Worm (Caenorhabditis elegans): ENCODE data around the gene T14G8.3.
A peak's percentile ranks its signal among the peaks of the same experiment; 100 is the strongest.

T14G8.3 gene

DNA sequence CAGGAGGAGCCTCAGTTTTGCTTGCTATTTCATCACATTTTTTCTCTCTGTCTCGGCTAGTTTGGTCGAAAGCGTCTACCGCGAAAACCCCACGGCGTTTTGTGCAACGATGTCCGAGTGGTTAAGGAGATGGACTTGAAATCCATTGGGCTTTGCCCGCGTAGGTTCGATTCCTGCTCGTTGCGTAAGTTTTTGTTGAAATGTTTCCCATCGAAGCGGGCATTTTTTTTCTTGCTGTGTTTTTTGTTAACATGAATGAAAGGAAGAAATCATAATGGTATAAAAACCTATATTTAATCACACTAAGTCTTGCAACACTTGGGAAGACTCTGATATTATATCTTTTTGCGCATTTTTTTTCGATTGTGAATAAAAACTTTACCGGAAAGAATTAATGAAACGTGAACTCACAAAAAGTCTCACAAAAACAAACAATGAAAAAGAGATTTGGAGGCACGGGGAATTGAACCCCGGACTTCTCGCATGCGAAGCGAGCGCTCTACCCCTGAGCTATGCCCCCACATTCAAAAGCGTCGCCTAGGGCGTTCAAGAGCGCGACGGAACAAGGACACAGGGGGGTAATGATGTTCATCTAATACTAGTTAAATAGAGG, 28.9 kb downstream of the T14G8.3 start (continued):
- TF ChIP-seq Y67H2A.10 (GFP tag; conservative IDR thresholded peaks at IDR 0.05), result peak; percentile 55; the same call in 1 of the 2 replicates
- TF ChIP-seq ztf-25 (GFP tag; IDR thresholded peaks at IDR 0.05), result no peak
- peak; percentile 73 for TF ChIP-seq pbrm-1 (GFP tag; IDR thresholded peaks at IDR 0.05)
- TF ChIP-seq fkh-3 (tag; optimal IDR thresholded peaks at IDR 0.05), result no peak
- TF ChIP-seq D2030.7 (GFP tag; IDR thresholded peaks at IDR 0.05), result no peak; the same call in none of the 2 replicates
- peak; percentile 93 for TF ChIP-seq him-1 (tag; optimal IDR thresholded peaks at IDR 0.05)
- peak; percentile 67 for TF ChIP-seq snpc-1.3 (tag; optimal IDR thresholded peaks at IDR 0.05; ENCODE audit: insufficient read depth)
- TF ChIP-seq atf-7 (tag; optimal IDR thresholded peaks at IDR 0.05), result peak; percentile 9
- peak; percentile 29 for TF ChIP-seq madf-10 (tag; optimal IDR thresholded peaks at IDR 0.05)
- 0 out of 2 replicates have a peak, but pooled peaks have one; percentile 62 for TF ChIP-seq aptf-3 (GFP tag; IDR thresholded peaks at IDR 0.05)
- 0 out of 2 replicates have a peak, but pooled peaks have one; percentile 39 for TF ChIP-seq attf-6 (GFP tag; IDR thresholded peaks at IDR 0.05)
- no peak for TF ChIP-seq mes-4 (tag; optimal IDR thresholded peaks at IDR 0.05)
- TF ChIP-seq mxl-1 (tag; optimal IDR thresholded peaks at IDR 0.05), result peak; percentile 80
- no peak for TF ChIP-seq hsf-1 (GFP tag; IDR thresholded peaks at IDR 0.05)
- TF ChIP-seq somi-1 (GFP tag; optimal IDR thresholded peaks at IDR 0.05), result peak; percentile 47
- TF ChIP-seq ets-4 (GFP tag; optimal IDR thresholded peaks at IDR 0.05), result no peak
- peak; percentile 71 for TF ChIP-seq B0035.1 (tag; optimal IDR thresholded peaks at IDR 0.05)
- TF ChIP-seq nhr-27 (tag; optimal IDR thresholded peaks at IDR 0.05), result no peak
- TF ChIP-seq dox-1 (GFP tag; IDR thresholded peaks at IDR 0.05), result peak; percentile 65
- no peak for TF ChIP-seq ztf-22 (GFP tag; optimal IDR thresholded peaks at IDR 0.05)
- TF ChIP-seq Y56A3A.18 (GFP tag; IDR thresholded peaks at IDR 0.05), result peak; percentile 90
- peak; percentile 62 for TF ChIP-seq lir-1 (GFP tag; conservative IDR thresholded peaks at IDR 0.05)
- 0 out of 2 replicates have a peak, but pooled peaks have one; percentile 28 for TF ChIP-seq aptf-2 (GFP tag; conservative IDR thresholded peaks at IDR 0.05)
- TF ChIP-seq hlh-26 (GFP tag; conservative IDR thresholded peaks at IDR 0.05), result no peak
- no peak for TF ChIP-seq pha-4 (tag; optimal IDR thresholded peaks at IDR 0.05)
- peak; percentile 16 for TF ChIP-seq T07F8.4 (tag; optimal IDR thresholded peaks at IDR 0.05)
- peak; percentile 82 for TF ChIP-seq hlh-12 (tag; optimal IDR thresholded peaks at IDR 0.05)
- peak; percentile 33 for TF ChIP-seq athp-1 (tag; optimal IDR thresholded peaks at IDR 0.05)
- TF ChIP-seq die-1 (tag; optimal IDR thresholded peaks at IDR 0.05), result peak; percentile 73
- peak; percentile 77 for TF ChIP-seq rpc-1 (optimal IDR thresholded peaks at IDR 0.05)
- TF ChIP-seq rpc-1 (tag; optimal IDR thresholded peaks at IDR 0.05), result peak; percentile 87
- TF ChIP-seq ztf-18 (tag; optimal IDR thresholded peaks at IDR 0.05), result peak; percentile 75
- no peak for TF ChIP-seq B0019.2 (GFP tag; conservative IDR thresholded peaks at IDR 0.05)
- no peak for TF ChIP-seq F33H1.4 (GFP tag; IDR thresholded peaks at IDR 0.05)
- no peak for TF ChIP-seq nhr-179 (tag; optimal IDR thresholded peaks at IDR 0.05)
- peak; percentile 14 for TF ChIP-seq zim-3 (tag; optimal IDR thresholded peaks at IDR 0.05)
- no peak for TF ChIP-seq Y79H2A.3 (GFP tag; conservative IDR thresholded peaks at IDR 0.05)
- peak; percentile 35 for TF ChIP-seq T26A5.8 (tag; optimal IDR thresholded peaks at IDR 0.05)
- TF ChIP-seq snpc-4 (GFP tag; optimal IDR thresholded peaks at IDR 0.05), result peak; percentile 52
- TF ChIP-seq snpc-4 (tag; optimal IDR thresholded peaks at IDR 0.05), result peak in 3 of 4 experiments; percentile 5 to 67 (median 58)
- no peak for TF ChIP-seq bed-1 (GFP tag; IDR thresholded peaks at IDR 0.05)
- peak; percentile 47 for TF ChIP-seq nhr-80 (tag; optimal IDR thresholded peaks at IDR 0.05)
- peak; percentile 49 for TF ChIP-seq K11D2.4 (GFP tag; IDR thresholded peaks at IDR 0.05)
- no peak for TF ChIP-seq sdz-38 (tag; optimal IDR thresholded peaks at IDR 0.05)
- TF ChIP-seq ama-1 (optimal IDR thresholded peaks at IDR 0.05), result no peak
- peak; percentile 41 to 65 for TF ChIP-seq ama-1 (GFP tag; optimal IDR thresholded peaks at IDR 0.05)
- TF ChIP-seq ceh-91 (GFP tag; IDR thresholded peaks at IDR 0.05), result no peak
- no peak for TF ChIP-seq ceh-58 (GFP tag; IDR thresholded peaks at IDR 0.05)
- TF ChIP-seq nhr-120 (GFP tag; IDR thresholded peaks at IDR 0.05), result peak; percentile 64; the same call in 1 of the 2 replicates
- no peak for TF ChIP-seq Y95B8A.8 (GFP tag; IDR thresholded peaks at IDR 0.05)
